Fruit fly (Drosophila melanogaster) whole organism, embryonic: Measurements from ENCODE around the gene CG33346.
A peak's percentile ranks its signal among the peaks of the same experiment; 100 is the strongest.

Experiments
- Antp ChIP-seq: fragments of 200-800 bp; sonication (Bioruptor generic); optimal IDR thresholded peaks from 3 replicates; lab custom pipeline; 2016; ENCODE audit warnings: missing biosample characterization, missing genetic modification characterization
- CG10431 ChIP-seq: fragments of 200-800 bp; sonication (Bioruptor generic); optimal IDR thresholded peaks from 3 replicates; lab custom pipeline; 2018; ENCODE audit warnings: missing biosample characterization, mild to moderate bottlenecking, missing genetic modification characterization
- CG10979 ChIP-seq: fragments of 200-800 bp; sonication (Bioruptor generic); optimal IDR thresholded peaks from 2 replicates; lab custom pipeline; 2018; ENCODE audit warnings: missing biosample characterization, mild to moderate bottlenecking, missing genetic modification characterization, moderate library complexity
- CG15479 ChIP-seq: fragments of 200-800 bp; sonication (Bioruptor generic); optimal IDR thresholded peaks from 3 replicates; lab custom pipeline; 2019; ENCODE audit warnings: missing biosample characterization, mild to moderate bottlenecking, missing genetic modification characterization, moderate library complexity
- CG1603 ChIP-seq: fragments of 200-800 bp; sonication (Bioruptor generic); optimal IDR thresholded peaks from 2 replicates; lab custom pipeline; 2019; ENCODE audit warnings: missing biosample characterization, mild to moderate bottlenecking, missing genetic modification characterization, moderate library complexity
- CG1647 ChIP-seq: fragments of 200-800 bp; sonication (Bioruptor generic); optimal IDR thresholded peaks from 3 replicates; lab custom pipeline; 2016; ENCODE audit warnings: missing biosample characterization, missing genetic modification characterization
- CG16863 ChIP-seq: fragments of 200-800 bp; sonication (Bioruptor generic); optimal IDR thresholded peaks from 3 replicates; lab custom pipeline; 2016; ENCODE audit warnings: missing biosample characterization, missing genetic modification characterization
- CG1832 ChIP-seq: fragments of 200-800 bp; sonication (Bioruptor generic); optimal IDR thresholded peaks from 2 replicates; lab custom pipeline; 2017; ENCODE audit warnings: missing biosample characterization, mild to moderate bottlenecking, missing genetic modification characterization, inconsistent platforms
- CG2199 ChIP-seq: fragments of 200-800 bp; sonication (Bioruptor generic); IDR thresholded peaks from 3 replicates; pipeline ENCODE4 v1.3.6; 2022; ENCODE audit warnings: missing biosample characterization, missing genetic modification characterization
- CG31441 ChIP-seq: fragments of 200-800 bp; sonication (Bioruptor generic); IDR thresholded peaks from 2 replicates; pipeline ENCODE4 v1.3.6; 2022; ENCODE audit warnings: missing biosample characterization, missing genetic modification characterization
- CG32532 ChIP-seq: fragments of 200-800 bp; sonication (Bioruptor generic); IDR thresholded peaks from 2 replicates; pipeline ENCODE4 v1.3.6; 2022; ENCODE audit warnings: missing biosample characterization, missing genetic modification characterization
- CG34376 ChIP-seq: fragments of 200-800 bp; sonication (Bioruptor generic); optimal IDR thresholded peaks from 2 replicates; lab custom pipeline; 2018; ENCODE audit warnings: missing biosample characterization, mild to moderate bottlenecking, missing genetic modification characterization
- CG4282 ChIP-seq: fragments of 200-800 bp; sonication (Bioruptor generic); optimal IDR thresholded peaks from 2 replicates; lab custom pipeline; 2016; ENCODE audit warnings: missing biosample characterization, missing genetic modification characterization
- CG4617 ChIP-seq: fragments of 200-800 bp; sonication (Bioruptor generic); optimal IDR thresholded peaks from 3 replicates; lab custom pipeline; 2016; ENCODE audit warnings: missing biosample characterization, missing genetic modification characterization, borderline replicate concordance
- CG6175 ChIP-seq: fragments of 200-800 bp; sonication (Bioruptor generic); IDR thresholded peaks from 3 replicates; pipeline ENCODE4 v1.3.6; 2022; ENCODE audit warnings: missing biosample characterization, missing genetic modification characterization
- CG7271 ChIP-seq: fragments of 200-800 bp; sonication (Bioruptor generic); optimal IDR thresholded peaks from 2 replicates; lab custom pipeline; 2018; ENCODE audit warnings: missing biosample characterization, mild to moderate bottlenecking, missing genetic modification characterization, moderate library complexity
- CG7786 ChIP-seq: fragments of 200-800 bp; sonication (Bioruptor generic); optimal IDR thresholded peaks from 2 replicates; lab custom pipeline; 2016; ENCODE audit warnings: missing biosample characterization, missing genetic modification characterization
- CG8924 ChIP-seq: fragments of 200-800 bp; optimal IDR thresholded peaks from 3 replicates; lab custom pipeline; 2019; ENCODE audit warnings: missing biosample characterization, mild to moderate bottlenecking, missing genetic modification characterization, moderate library complexity
- CG9932 ChIP-seq: fragments of 200-800 bp; sonication (Bioruptor generic); IDR thresholded peaks from 2 replicates; pipeline ENCODE4 v1.3.6; 2022; ENCODE audit warnings: missing biosample characterization, missing genetic modification characterization
- CHES-1-like ChIP-seq: fragments of 200-800 bp; sonication (Bioruptor generic); optimal IDR thresholded peaks from 2 replicates; lab custom pipeline; 2016; ENCODE audit warnings: missing biosample characterization, missing genetic modification characterization
- CoRest ChIP-seq: fragments of 200-800 bp; sonication (Bioruptor generic); optimal IDR thresholded peaks from 3 replicates; lab custom pipeline; 2018; ENCODE audit warnings: missing biosample characterization, mild to moderate bottlenecking, missing genetic modification characterization, moderate library complexity
- Dp ChIP-seq: fragments of 200-800 bp; sonication (Bioruptor generic); optimal IDR thresholded peaks from 2 replicates; lab custom pipeline; 2018; ENCODE audit warnings: missing biosample characterization, mild to moderate bottlenecking, missing genetic modification characterization, moderate library complexity
- E2f2 ChIP-seq: fragments of 200-800 bp; sonication (Bioruptor generic); IDR thresholded peaks from 2 replicates; pipeline ENCODE4 v1.3.6; 2022; ENCODE audit warnings: missing biosample characterization, missing genetic modification characterization
- Ets65A ChIP-seq: fragments of 200-800 bp; sonication (Bioruptor generic); peaks from one replicate; lab custom pipeline; 2016; ENCODE audit warnings: missing biosample characterization, missing genetic modification characterization
- Ets97D ChIP-seq: fragments of 200-800 bp; sonication (Bioruptor generic); optimal IDR thresholded peaks from 3 replicates; lab custom pipeline; 2016; ENCODE audit warnings: missing biosample characterization, missing genetic modification characterization
- Gug ChIP-seq: fragments of 200-800 bp; sonication (Bioruptor generic); IDR thresholded peaks from 4 replicates; pipeline ENCODE4 v1.3.6; 2022; ENCODE audit warnings: missing biosample characterization, missing genetic modification characterization
- HLH54F ChIP-seq: fragments of 200-800 bp; sonication (Bioruptor generic); optimal IDR thresholded peaks from 3 replicates; lab custom pipeline; 2016; ENCODE audit warnings: missing biosample characterization, missing genetic modification characterization
- NC2α ChIP-seq: fragments of 200-800 bp; sonication (Bioruptor generic); optimal IDR thresholded peaks from 2 replicates; lab custom pipeline; 2016; ENCODE audit warnings: missing biosample characterization, missing genetic modification characterization
- Pdp1 ChIP-seq, 2 experiments: fragments of 200-800 bp; sonication (Bioruptor generic); optimal IDR thresholded peaks; 3 replicates each; lab custom pipeline; 2016; ENCODE audit warnings: missing biosample characterization in 2 of 2, missing genetic modification characterization in 2 of 2, mild to moderate bottlenecking in 1 of 2, moderate library complexity in 1 of 2
- Rfx ChIP-seq: fragments of 200-800 bp; sonication (Bioruptor generic); IDR thresholded peaks from 2 replicates; pipeline ENCODE4 v1.3.6; 2022; ENCODE audit warnings: missing biosample characterization, missing genetic modification characterization
- Scr ChIP-seq: fragments of 200-800 bp; sonication (Bioruptor generic); IDR thresholded peaks from 2 replicates; pipeline ENCODE4 v1.3.6; 2022; ENCODE audit warnings: missing biosample characterization, missing genetic modification characterization; ENCODE audit not compliant: partially characterized antibody
- Spps ChIP-seq: fragments of 200-800 bp; sonication (Bioruptor generic); optimal IDR thresholded peaks from 2 replicates; lab custom pipeline; 2018; ENCODE audit warnings: missing biosample characterization, mild to moderate bottlenecking, missing genetic modification characterization
- Vsx1 ChIP-seq: fragments of 200-800 bp; sonication (Bioruptor generic); optimal IDR thresholded peaks from 2 replicates; lab custom pipeline; 2017; ENCODE audit warnings: missing biosample characterization, mild to moderate bottlenecking, missing genetic modification characterization, missing genetic modification reagents
- eve ChIP-seq, 2 experiments: fragments of >200 bp; optimal IDR thresholded peaks; 2 replicates each; lab custom pipeline; 2017; ENCODE audit warnings: missing biosample characterization in 2 of 2, missing genetic modification characterization in 2 of 2
- gsb-n ChIP-seq: fragments of 200-800 bp; sonication (Bioruptor generic); optimal IDR thresholded peaks from 3 replicates; lab custom pipeline; 2018; ENCODE audit warnings: missing biosample characterization, mild to moderate bottlenecking, missing genetic modification characterization
- her ChIP-seq: fragments of 200-800 bp; sonication (Bioruptor generic); optimal IDR thresholded peaks from 2 replicates; lab custom pipeline; 2016; ENCODE audit warnings: missing biosample characterization, missing genetic modification characterization
- klu ChIP-seq: fragments of 200-800 bp; sonication (Bioruptor generic); IDR thresholded peaks from 2 replicates; pipeline ENCODE4 v1.3.6; 2022; ENCODE audit warnings: missing biosample characterization, missing genetic modification characterization
- odd ChIP-seq: fragments of 200-800 bp; sonication (Bioruptor generic); optimal IDR thresholded peaks from 2 replicates; lab custom pipeline; 2017; ENCODE audit warnings: missing biosample characterization, mild to moderate bottlenecking, missing genetic modification characterization
- onecut ChIP-seq: fragments of 200-800 bp; sonication (Bioruptor generic); IDR thresholded peaks from 2 replicates; pipeline ENCODE4 v1.3.6; 2022; ENCODE audit warnings: missing biosample characterization, missing genetic modification characterization
- phol ChIP-seq: fragments of 200-800 bp; sonication (Bioruptor generic); optimal IDR thresholded peaks from 3 replicates; lab custom pipeline; 2018; ENCODE audit warnings: missing biosample characterization, mild to moderate bottlenecking, missing genetic modification characterization, moderate library complexity
- pum ChIP-seq: fragments of 200-800 bp; sonication (Bioruptor generic); optimal IDR thresholded peaks from 2 replicates; lab custom pipeline; 2016; ENCODE audit warnings: missing biosample characterization, missing genetic modification characterization
- pzg ChIP-seq: fragments of 200-800 bp; sonication (Bioruptor generic); optimal IDR thresholded peaks from 3 replicates; lab custom pipeline; 2018; ENCODE audit warnings: missing biosample characterization, mild to moderate bottlenecking, missing genetic modification characterization, moderate library complexity
- sens-2 ChIP-seq: fragments of 200-800 bp; sonication (Bioruptor generic); IDR thresholded peaks from 2 replicates; pipeline ENCODE4 v1.3.6; 2022; ENCODE audit warnings: missing biosample characterization, missing genetic modification characterization
- sisA ChIP-seq: fragments of 200-800 bp; sonication (Bioruptor generic); IDR thresholded peaks from 2 replicates; pipeline ENCODE4 v1.3.6; 2022; ENCODE audit warnings: missing biosample characterization, missing genetic modification characterization
- stwl ChIP-seq: fragments of 200-800 bp; sonication (Bioruptor generic); optimal IDR thresholded peaks from 3 replicates; lab custom pipeline; 2018; ENCODE audit warnings: missing biosample characterization, mild to moderate bottlenecking, missing genetic modification characterization, moderate library complexity
- tio ChIP-seq: fragments of 200-800 bp; sonication (Bioruptor generic); optimal IDR thresholded peaks from 2 replicates; lab custom pipeline; 2017; ENCODE audit warnings: missing biosample characterization, missing genetic modification characterization, inconsistent platforms
- tna ChIP-seq: fragments of 200-800 bp; sonication (Bioruptor generic); IDR thresholded peaks from 2 replicates; pipeline ENCODE4 v1.3.6; 2022; ENCODE audit warnings: missing biosample characterization, missing genetic modification characterization; ENCODE audit not compliant: partially characterized antibody
- wdn ChIP-seq: fragments of 200-800 bp; sonication (Bioruptor generic); IDR thresholded peaks from 2 replicates; pipeline ENCODE4 v1.3.6; 2022; ENCODE audit warnings: missing biosample characterization, missing genetic modification characterization

Gene CG33346

dm6 chr3R:28634261-28634980, 34.6 kb upstream of the CG33346 start (continued):
- TF ChIP-seq NC2α (GFP tag; lab: Kevin White, UChicago) (peak; percentile 16), HLH54F (no peak), sens-2 (GFP tag; lab: Robert Waterston, UW) (no peak), CG7786 (GFP tag; lab: Kevin White, UChicago) (no peak), CG6175 (GFP tag; lab: Robert Waterston, UW) (no peak), CG4617 (GFP tag; lab: Kevin White, UChicago) (peak; percentile 23), CHES-1-like (GFP tag; lab: Kevin White, UChicago) (no peak), CG1647 (GFP tag; lab: Kevin White, UChicago) (no peak), klu (no peak), gsb-n (no peak), CG34376 (GFP tag; lab: Kevin White, UChicago) (no peak), CG8924 (peak; percentile 4), Pdp1 (GFP tag; optimal IDR thresholded peaks at IDR 0.05; lab: Kevin White, UChicago) (no peak), Vsx1 (no peak), wdn (GFP tag; lab: Robert Waterston, UW) (no peak), CG1832 (GFP tag; lab: Kevin White, UChicago) (peak; percentile 49), odd (GFP tag; lab: Kevin White, UChicago) (peak; percentile 3), CG4282 (GFP tag; lab: Kevin White, UChicago) (no peak), Ets97D (GFP tag; lab: Kevin White, UChicago) (no peak), CG2199 (no peak), eve (GFP tag; optimal IDR thresholded peaks at IDR 0.05; lab: Kevin White, UChicago) (no peak), CG10431 (GFP tag; lab: Kevin White, UChicago) (no peak), CG31441 (GFP tag; lab: Robert Waterston, UW) (no peak)

- TF ChIP-seq pum (GFP tag; lab: Kevin White, UChicago) (no peak), pzg (GFP tag; lab: Kevin White, UChicago) (peak; percentile 72), onecut (GFP tag; lab: Robert Waterston, UW) (peak; percentile 37), Ets65A (GFP tag; lab: Kevin White, UChicago) (peak; percentile 33), CG1603 (tag; lab: Kevin White, UChicago) (peak; percentile 82), CG32532 (GFP tag; lab: Robert Waterston, UW) (peak; percentile 49), stwl (peak; percentile 39), E2f2 (GFP tag; lab: Robert Waterston, UW) (peak; percentile 32; the same call in 1 of the 2 replicates), Dp (GFP tag; lab: Kevin White, UChicago) (peak; percentile 10), CG15479 (GFP tag; lab: Kevin White, UChicago) (no peak), sisA (GFP tag; lab: Robert Waterston, UW) (no peak), tio (no peak), phol (tag; lab: Kevin White, UChicago) (peak; percentile 45), Scr (peak; percentile 27; the same call in 1 of the 2 replicates), CG7271 (peak; percentile 6), CG10979 (tag; lab: Kevin White, UChicago) (peak; percentile 33), CoRest (peak; percentile 24), Antp (peak; percentile 10), Rfx (peak; percentile 28; the same call in 1 of the 2 replicates), her (peak; percentile 99), CG9932 (peak; percentile 44), Spps (no peak), Gug (GFP tag; lab: Robert Waterston, UW) (peak; percentile 6; the same call in 1 of the 4 replicates), tna (GFP tag; lab: Robert Waterston, UW) (no peak), CG16863 (GFP tag; lab: Kevin White, UChicago) (no peak)
Measured at dm6 chr3R:28634981-28635930, 33.8 kb upstream of the CG33346 start, which contains the start of gene CG10011. CG10011 (minus strand) TSS chr3R:28635099.
